Worm (Caenorhabditis elegans) whole organism, L4/young adult: ENCODE results near the gene wdr-5.1.

ENCODE experiments used
- W03F9.2 ChIP-seq: fragments of 150-350 bp; optimal IDR thresholded peaks from 2 replicates; lab custom pipeline; 2014; ENCODE audit warnings: missing biosample characterization, missing genetic modification characterization
- him-1 ChIP-seq: sonication (generic microtip); optimal IDR thresholded peaks from 2 replicates; lab custom pipeline; 2016; ENCODE audit warnings: missing genotype, missing genetic modification reagents, missing genetic modification characterization, missing compliant biosample characterization

DNA sequence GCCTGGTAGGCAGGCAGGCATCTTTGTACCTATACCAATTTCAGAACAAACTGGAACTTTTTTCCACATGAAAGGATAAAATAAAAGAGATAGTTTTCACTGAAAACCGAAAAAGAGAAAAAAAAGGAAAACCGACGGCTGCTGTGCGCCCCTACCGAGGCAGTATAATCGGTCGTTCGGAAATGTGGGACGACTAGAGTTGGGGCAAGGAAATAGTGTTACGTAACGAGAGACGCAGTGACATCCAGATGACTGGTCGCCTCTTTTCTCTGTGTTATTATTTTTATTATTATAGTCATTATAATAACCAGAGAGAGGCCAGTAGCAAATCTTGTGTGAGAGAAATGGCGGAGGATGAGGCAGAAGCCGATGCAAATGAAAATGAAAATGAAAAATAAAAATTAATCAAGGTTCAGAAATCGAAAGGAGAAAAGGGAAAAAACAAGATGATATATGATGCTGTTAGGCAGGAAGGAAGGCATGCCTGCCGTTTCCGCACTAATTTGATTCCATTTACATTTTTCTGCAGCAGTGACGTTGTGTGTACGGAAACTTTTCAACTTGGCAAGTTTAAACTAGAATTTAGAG lies 23.6 kb upstream of the wdr-5.1 start:
- no peak for TF ChIP-seq him-1 (tag; lab: Kevin White, UChicago)
- no peak for TF ChIP-seq W03F9.2 (tag; lab: Kevin White, UChicago)
